Fruit fly (Drosophila melanogaster) whole organism, pupa: ENCODE results near the gene CG12998.

Experiments
- CG10348 ChIP-seq: fragments of 200-800 bp; sonication (Bioruptor generic); IDR thresholded peaks from 2 replicates; pipeline ENCODE4 v1.3.6; 2022; ENCODE audit warnings: missing biosample characterization, missing genetic modification characterization
- CG12605 ChIP-seq: fragments of 200-800 bp; sonication (Bioruptor generic); IDR thresholded peaks from 2 replicates; pipeline ENCODE4 v1.3.6; 2022; ENCODE audit warnings: missing biosample characterization, missing genetic modification characterization
- CG13204 ChIP-seq: fragments of 200-800 bp; sonication (Bioruptor generic); optimal IDR thresholded peaks from 2 replicates; lab custom pipeline; 2018; ENCODE audit warnings: missing biosample characterization, mild to moderate bottlenecking, missing genetic modification characterization, moderate library complexity
- CG14655 ChIP-seq: fragments of 200-800 bp; sonication (Bioruptor generic); optimal IDR thresholded peaks from 3 replicates; lab custom pipeline; 2017; ENCODE audit warnings: mild to moderate bottlenecking, missing biosample characterization, missing genetic modification reagents, missing genetic modification characterization
- CG15710 ChIP-seq: fragments of 200-800 bp; sonication (Bioruptor generic); optimal IDR thresholded peaks from 2 replicates; lab custom pipeline; 2018; ENCODE audit warnings: missing biosample characterization, mild to moderate bottlenecking, missing genetic modification characterization, moderate library complexity
- CG17806 ChIP-seq: fragments of 200-800 bp; sonication (Bioruptor generic); optimal IDR thresholded peaks from 2 replicates; lab custom pipeline; 2018; ENCODE audit warnings: missing biosample characterization, mild to moderate bottlenecking, missing genetic modification characterization, moderate library complexity
- CG32121 ChIP-seq: fragments of 200-800 bp; sonication (Bioruptor generic); IDR thresholded peaks from 2 replicates; pipeline ENCODE4 v1.3.6; 2022; ENCODE audit warnings: missing biosample characterization, missing genetic modification characterization
- CG34367 ChIP-seq: fragments of 200-800 bp; sonication (Bioruptor generic); optimal IDR thresholded peaks from 2 replicates; lab custom pipeline; 2018; ENCODE audit warnings: missing biosample characterization, mild to moderate bottlenecking, missing genetic modification characterization
- CG4496 ChIP-seq: fragments of 200-800 bp; sonication (Bioruptor generic); IDR thresholded peaks from 3 replicates; pipeline ENCODE4 v1.3.6; 2022; ENCODE audit warnings: missing biosample characterization, missing genetic modification characterization
- CG8159 ChIP-seq: fragments of 200-800 bp; sonication (Bioruptor generic); optimal IDR thresholded peaks from 3 replicates; lab custom pipeline; 2018; ENCODE audit warnings: missing biosample characterization, mild to moderate bottlenecking, missing genetic modification characterization, moderate library complexity
- CG8301 ChIP-seq: fragments of 200-800 bp; sonication (Bioruptor generic); optimal IDR thresholded peaks from 2 replicates; lab custom pipeline; 2018; ENCODE audit warnings: missing biosample characterization, mild to moderate bottlenecking, missing genetic modification characterization
- CG9948 ChIP-seq: fragments of 200-800 bp; sonication (Bioruptor generic); optimal IDR thresholded peaks from 2 replicates; lab custom pipeline; 2018; ENCODE audit warnings: missing biosample characterization, mild to moderate bottlenecking, missing genetic modification characterization, moderate library complexity
- D1 ChIP-seq: fragments of 200-800 bp; sonication (Bioruptor generic); optimal IDR thresholded peaks from 2 replicates; lab custom pipeline; 2018; ENCODE audit warnings: missing biosample characterization, mild to moderate bottlenecking, missing genetic modification characterization, moderate library complexity
- EcR ChIP-seq: fragments of 200-800 bp; sonication (Bioruptor generic); optimal IDR thresholded peaks from 3 replicates; lab custom pipeline; 2019; ENCODE audit warnings: missing biosample characterization, missing genetic modification characterization, mild to moderate bottlenecking, moderate library complexity, missing genetic modification reagents
- Ets98B ChIP-seq: fragments of 200-800 bp; sonication (Bioruptor generic); IDR thresholded peaks from 2 replicates; pipeline ENCODE4 v1.3.6; 2022; ENCODE audit warnings: missing biosample characterization, missing genetic modification characterization
- Pif1A ChIP-seq: fragments of 200-800 bp; sonication (Bioruptor generic); optimal IDR thresholded peaks from 3 replicates; lab custom pipeline; 2016; ENCODE audit warnings: missing biosample characterization, missing genetic modification characterization
- Pif1B ChIP-seq: fragments of 200-800 bp; sonication (Bioruptor generic); optimal IDR thresholded peaks from 3 replicates; lab custom pipeline; 2016; ENCODE audit warnings: missing biosample characterization, missing genetic modification characterization
- Snoo ChIP-seq: fragments of 200-800 bp; sonication (Bioruptor generic); optimal IDR thresholded peaks from 3 replicates; lab custom pipeline; 2017; ENCODE audit warnings: missing biosample characterization, mild to moderate bottlenecking, missing genetic modification characterization, inconsistent platforms
- fd96Ca ChIP-seq: fragments of 200-800 bp; sonication (Bioruptor generic); IDR thresholded peaks from 3 replicates; pipeline ENCODE4 v1.3.6; 2022; ENCODE audit warnings: missing biosample characterization, missing genetic modification characterization
- gl ChIP-seq: fragments of 200-800 bp; sonication (Bioruptor generic); optimal IDR thresholded peaks from 2 replicates; lab custom pipeline; 2018; ENCODE audit warnings: missing biosample characterization, mild to moderate bottlenecking, missing genetic modification characterization
- rn ChIP-seq: fragments of 200-800 bp; sonication (Bioruptor generic); IDR thresholded peaks from 2 replicates; pipeline ENCODE4 v1.3.6; 2022; ENCODE audit warnings: missing biosample characterization, missing genetic modification characterization

The CG12998 gene

dm6 chrX:17181264-17182198, 36.9 kb upstream of the CG12998 start:
- no peak for TF ChIP-seq CG14655
- TF ChIP-seq Snoo: peak; percentile 41
- no peak for TF ChIP-seq CG12605
- no peak for TF ChIP-seq rn
- no peak for TF ChIP-seq CG10348 (GFP tag; lab: Robert Waterston, UW)
- TF ChIP-seq CG32121 (GFP tag; lab: Robert Waterston, UW): 0 out of 2 replicates have a peak, but pooled peaks have one; percentile 8

dm6 chrX:17183486-17183885, 35.0 kb upstream of the CG12998 start:
- TF ChIP-seq CG17806 (tag; lab: Kevin White, UChicago) (no peak), CG8159 (tag; lab: Kevin White, UChicago) (no peak), gl (no peak), fd96Ca (GFP tag; lab: Robert Waterston, UW) (no peak), CG15710 (tag; lab: Kevin White, UChicago) (no peak), EcR (no peak), Snoo (no peak), CG4496 (GFP tag; lab: Robert Waterston, UW) (no peak), D1 (tag; lab: Kevin White, UChicago) (no peak), CG10348 (GFP tag; lab: Robert Waterston, UW) (no peak), CG14655 (no peak), Ets98B (GFP tag; lab: Robert Waterston, UW) (no peak), Pif1B (GFP tag; lab: Kevin White, UChicago) (no peak), CG8301 (no peak), CG34367 (tag; lab: Kevin White, UChicago) (no peak), CG32121 (GFP tag; lab: Robert Waterston, UW) (no peak), CG12605 (no peak), CG9948 (no peak), Pif1A (no peak)

dm6 chrX:17186432-17186831, 32.0 kb upstream of the CG12998 start:
- TF ChIP-seq CG14655: no peak
- no peak for TF ChIP-seq Snoo
- no peak for TF ChIP-seq CG8301
- TF ChIP-seq D1 (tag; lab: Kevin White, UChicago): no peak
- no peak for TF ChIP-seq rn
- TF ChIP-seq CG10348 (GFP tag; lab: Robert Waterston, UW): no peak
- no peak for TF ChIP-seq CG8159 (tag; lab: Kevin White, UChicago)
- no peak for TF ChIP-seq fd96Ca (GFP tag; lab: Robert Waterston, UW)
- TF ChIP-seq CG4496 (GFP tag; lab: Robert Waterston, UW): no peak
- TF ChIP-seq CG12605: no peak

dm6 chrX:17187495-17187894, 31.0 kb upstream of the CG12998 start:
- TF ChIP-seq EcR (no peak), CG12605 (0 out of 2 replicates have a peak, but pooled peaks have one; percentile 36), Ets98B (GFP tag; lab: Robert Waterston, UW) (peak; percentile 54), rn (no peak), CG15710 (tag; lab: Kevin White, UChicago) (no peak), Pif1B (GFP tag; lab: Kevin White, UChicago) (peak; percentile 2), fd96Ca (GFP tag; lab: Robert Waterston, UW) (0 out of 3 replicates have a peak, but pooled peaks have one; percentile 28), CG9948 (peak; percentile 4), CG8301 (peak; percentile 20), CG13204 (no peak), CG4496 (GFP tag; lab: Robert Waterston, UW) (peak; percentile 73), D1 (tag; lab: Kevin White, UChicago) (no peak), Pif1A (peak; percentile 30), CG17806 (tag; lab: Kevin White, UChicago) (peak; percentile 20), Snoo (no peak), gl (no peak), CG8159 (tag; lab: Kevin White, UChicago) (no peak), CG32121 (GFP tag; lab: Robert Waterston, UW) (peak; percentile 57; the same call in 1 of the 2 replicates), CG34367 (tag; lab: Kevin White, UChicago) (no peak), CG14655 (peak; percentile 12), CG10348 (GFP tag; lab: Robert Waterston, UW) (no peak)

dm6 chrX:17188167-17188566, 30.3 kb upstream of the CG12998 start:
- no peak for TF ChIP-seq EcR
- no peak for TF ChIP-seq CG32121 (GFP tag; lab: Robert Waterston, UW)
- TF ChIP-seq CG34367 (tag; lab: Kevin White, UChicago): no peak

- no peak for TF ChIP-seq CG32121 (GFP tag; lab: Robert Waterston, UW)
- TF ChIP-seq CG17806 (tag; lab: Kevin White, UChicago): no peak
- no peak for TF ChIP-seq CG34367 (tag; lab: Kevin White, UChicago)
- no peak for TF ChIP-seq Ets98B (GFP tag; lab: Robert Waterston, UW)
- TF ChIP-seq CG15710 (tag; lab: Kevin White, UChicago): no peak
- no peak for TF ChIP-seq gl
- no peak for TF ChIP-seq CG4496 (GFP tag; lab: Robert Waterston, UW)
- no peak for TF ChIP-seq EcR
- TF ChIP-seq CG8159 (tag; lab: Kevin White, UChicago): no peak
- TF ChIP-seq rn: no peak
- no peak for TF ChIP-seq CG13204
- TF ChIP-seq CG9948: no peak
- no peak for TF ChIP-seq fd96Ca (GFP tag; lab: Robert Waterston, UW)
These were observed 15.8 kb upstream of the CG12998 start, which contains the start of the genes TTLL1A and CG5070 for dm6 chrX:17202498-17203162. TTLL1A (minus strand) TSS chrX:17202598. CG5070 (plus strand) TSS chrX:17203112.
